Worm (Caenorhabditis elegans): ENCODE measurements around the gene spp-12.

DNA sequence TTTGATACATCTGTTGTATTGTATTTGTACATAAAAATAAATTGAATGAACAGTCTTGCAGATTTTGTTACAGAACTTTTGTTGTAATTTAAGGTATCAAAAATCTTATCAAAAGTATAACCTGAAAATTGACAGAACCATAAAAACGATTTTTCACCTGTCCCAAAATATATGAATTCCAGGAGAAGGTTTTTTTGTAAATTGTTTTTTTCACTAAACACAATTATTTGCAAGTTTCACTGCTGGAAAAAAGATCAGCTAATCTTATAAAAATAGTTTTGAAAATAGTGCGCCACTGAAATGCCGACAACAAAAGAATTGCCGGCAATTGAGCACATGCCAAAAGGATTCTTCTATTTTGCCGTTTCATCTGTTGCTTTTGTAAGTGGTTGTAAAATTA, 46.5 kb upstream of the spp-12 start, which contains the start of gene srx-130:
- no peak for TF ChIP-seq nhr-237 (tag; optimal IDR thresholded peaks at IDR 0.05)
- no peak for TF ChIP-seq lin-39 (tag; optimal IDR thresholded peaks at IDR 0.05)
- TF ChIP-seq zag-1 (tag; optimal IDR thresholded peaks at IDR 0.05): no peak
